Worm (Caenorhabditis elegans) whole organism, mixed stage, embryonic: ENCODE results near the gene C10A4.3.

Experiments
- M03D4.4 ChIP-seq: sonication (generic microtip); optimal IDR thresholded peaks from 2 replicates; lab custom pipeline; 2017; ENCODE audit warnings: mild to moderate bottlenecking, missing genetic modification characterization, missing compliant biosample characterization
- bed-3 ChIP-seq: fragments of 200-800 bp; sonication (Bioruptor generic); optimal IDR thresholded peaks from 3 replicates; lab custom pipeline; 2018; ENCODE audit warnings: mild to moderate bottlenecking, missing genetic modification characterization, moderate library complexity, missing compliant biosample characterization
- blmp-1 ChIP-seq: fragments of 150-350 bp; optimal IDR thresholded peaks from 2 replicates; lab custom pipeline; 2014; ENCODE audit warnings: missing biosample characterization, missing genetic modification characterization
- ceh-39 ChIP-seq: fragments of 150-350 bp; optimal IDR thresholded peaks from 2 replicates; lab custom pipeline; 2014; ENCODE audit warnings: missing biosample characterization, missing genetic modification characterization
- ceh-43 ChIP-seq: fragments of 200-800 bp; sonication (Bioruptor generic); optimal IDR thresholded peaks from 2 replicates; lab custom pipeline; 2018; ENCODE audit warnings: mild to moderate bottlenecking, missing genetic modification characterization, moderate library complexity, missing compliant biosample characterization
- ceh-83 ChIP-seq: fragments of 200-800 bp; sonication (Bioruptor generic); optimal IDR thresholded peaks from 2 replicates; lab custom pipeline; 2018; ENCODE audit warnings: mild to moderate bottlenecking, missing genetic modification characterization, missing compliant biosample characterization
- cnd-1 ChIP-seq: fragments of 200-800 bp; sonication (Bioruptor generic); optimal IDR thresholded peaks from 2 replicates; lab custom pipeline; 2018; ENCODE audit warnings: mild to moderate bottlenecking, missing genetic modification characterization, missing compliant biosample characterization
- drap-1 ChIP-seq: fragments of 200-800 bp; sonication (Bioruptor generic); optimal IDR thresholded peaks from 3 replicates; lab custom pipeline; 2018; ENCODE audit warnings: mild to moderate bottlenecking, missing genetic modification characterization, missing compliant biosample characterization
- elt-3 ChIP-seq: fragments of 150-350 bp; optimal IDR thresholded peaks from 2 replicates; lab custom pipeline; 2014; ENCODE audit warnings: missing biosample characterization, missing genetic modification characterization
- flh-1 ChIP-seq: fragments of 200-800 bp; sonication (Bioruptor generic); optimal IDR thresholded peaks from 2 replicates; lab custom pipeline; 2018; ENCODE audit warnings: mild to moderate bottlenecking, missing genetic modification characterization, moderate library complexity, missing compliant biosample characterization
- ham-2 ChIP-seq: fragments of 200-800 bp; sonication (Bioruptor generic); optimal IDR thresholded peaks from 2 replicates; lab custom pipeline; 2018; ENCODE audit warnings: mild to moderate bottlenecking, missing genetic modification characterization, missing compliant biosample characterization
- hlh-1 ChIP-seq: fragments of 150-350 bp; optimal IDR thresholded peaks from 2 replicates; lab custom pipeline; 2014; ENCODE audit warnings: missing biosample characterization, missing genetic modification reagents, missing genetic modification characterization
- lin-13 ChIP-seq: fragments of 150-350 bp; optimal IDR thresholded peaks from 2 replicates; lab custom pipeline; 2014; ENCODE audit warnings: missing biosample characterization, missing genetic modification characterization
- lin-32 ChIP-seq: fragments of 200-800 bp; sonication (Bioruptor generic); optimal IDR thresholded peaks from 2 replicates; lab custom pipeline; 2018; ENCODE audit warnings: mild to moderate bottlenecking, missing genetic modification characterization, missing compliant biosample characterization
- lsy-2 ChIP-seq: fragments of 150-350 bp; optimal IDR thresholded peaks from 2 replicates; lab custom pipeline; 2014; ENCODE audit warnings: missing biosample characterization, missing genetic modification characterization
- mab-5 ChIP-seq: fragments of 150-350 bp; optimal IDR thresholded peaks from 2 replicates; lab custom pipeline; 2014; ENCODE audit warnings: missing biosample characterization, missing genetic modification characterization
- mep-1 ChIP-seq: fragments of 150-350 bp; optimal IDR thresholded peaks from 2 replicates; lab custom pipeline; 2017; ENCODE audit warnings: missing biosample characterization, missing genetic modification reagents, missing genetic modification characterization, inconsistent platforms
- mls-2 ChIP-seq: sonication (generic microtip); optimal IDR thresholded peaks from 2 replicates; lab custom pipeline; 2016; ENCODE audit warnings: mild to moderate bottlenecking, missing genetic modification characterization, moderate library complexity, missing compliant biosample characterization
- nhr-237 ChIP-seq: fragments of 150-350 bp; optimal IDR thresholded peaks from 2 replicates; lab custom pipeline; 2014; ENCODE audit warnings: missing biosample characterization, missing genetic modification characterization
- nhr-76 ChIP-seq: sonication (generic microtip); optimal IDR thresholded peaks from 2 replicates; lab custom pipeline; 2017; ENCODE audit warnings: missing biosample characterization, missing genetic modification characterization
- sem-2 ChIP-seq: fragments of 200-800 bp; sonication (Bioruptor generic); optimal IDR thresholded peaks from 2 replicates; lab custom pipeline; 2018; ENCODE audit warnings: mild to moderate bottlenecking, missing genetic modification characterization, missing compliant biosample characterization
- snpc-4 ChIP-seq: fragments of 150-350 bp; optimal IDR thresholded peaks from 2 replicates; lab custom pipeline; 2014; ENCODE audit warnings: missing biosample characterization, missing genetic modification characterization
- sptf-1 ChIP-seq: sonication (generic microtip); optimal IDR thresholded peaks from 2 replicates; lab custom pipeline; 2017; ENCODE audit warnings: mild to moderate bottlenecking, missing genetic modification characterization, moderate library complexity, missing compliant biosample characterization
- tbx-8 ChIP-seq: fragments of 200-800 bp; sonication (Bioruptor generic); optimal IDR thresholded peaks from 2 replicates; lab custom pipeline; 2018; ENCODE audit warnings: mild to moderate bottlenecking, missing genetic modification characterization, moderate library complexity, missing compliant biosample characterization
- unc-39 ChIP-seq: fragments of 150-350 bp; optimal IDR thresholded peaks from 2 replicates; lab custom pipeline; 2014; ENCODE audit warnings: missing biosample characterization, missing genetic modification characterization
- unc-62 ChIP-seq: fragments of 150-350 bp; optimal IDR thresholded peaks from 2 replicates; lab custom pipeline; 2014; ENCODE audit warnings: missing biosample characterization, missing genetic modification reagents, missing genetic modification characterization
- zip-8 ChIP-seq: fragments of 150-350 bp; optimal IDR thresholded peaks from 2 replicates; lab custom pipeline; 2014; ENCODE audit warnings: missing biosample characterization, missing genetic modification characterization
- ztf-11 ChIP-seq: fragments of 150-350 bp; optimal IDR thresholded peaks from 2 replicates; lab custom pipeline; 2014; ENCODE audit warnings: missing biosample characterization, missing genetic modification characterization

C10A4.3 gene

DNA sequence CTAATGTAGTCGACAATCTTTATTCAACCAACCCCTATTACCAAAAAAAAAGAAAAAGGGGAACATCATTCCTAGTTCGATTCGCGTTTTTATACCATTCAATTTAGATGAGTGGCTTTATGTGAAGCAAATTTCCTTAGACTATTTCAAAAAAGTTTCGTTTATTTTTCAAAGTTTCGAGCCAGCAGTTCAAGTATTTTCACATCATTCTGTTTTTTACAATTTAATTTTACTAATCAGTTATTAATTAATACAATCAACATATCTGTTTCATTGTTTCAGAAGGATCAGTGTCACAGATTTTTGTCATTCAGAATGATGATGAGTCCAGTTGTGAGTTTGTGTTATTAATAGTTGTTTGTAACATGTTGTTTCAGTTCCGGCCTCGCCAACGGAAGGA lies 4.4 kb downstream of the C10A4.3 start, which contains the start of gene C10A4.2:
Gene C10A4.2, plus strand, starts transcription at position 301 of the 400 bp plus-strand sequence.
- TF ChIP-seq zip-8 (tag; lab: Kevin White, UChicago): no peak
- TF ChIP-seq ceh-43 (GFP tag; lab: Kevin White, UChicago): no peak

- TF ChIP-seq mls-2 (tag; lab: Kevin White, UChicago): no peak
- TF ChIP-seq flh-1 (GFP tag; lab: Kevin White, UChicago): no peak
- no peak for TF ChIP-seq nhr-237 (tag; lab: Kevin White, UChicago)
- TF ChIP-seq unc-39: no peak
- no peak for TF ChIP-seq unc-62 (GFP tag; lab: Kevin White, UChicago)
- no peak for TF ChIP-seq mab-5 (tag; lab: Kevin White, UChicago)
- TF ChIP-seq cnd-1 (tag; lab: Kevin White, UChicago): no peak
- no peak for TF ChIP-seq drap-1 (GFP tag; lab: Kevin White, UChicago)
- no peak for TF ChIP-seq ceh-39 (tag; lab: Kevin White, UChicago)
- TF ChIP-seq lin-32 (GFP tag; lab: Kevin White, UChicago): no peak
- no peak for TF ChIP-seq hlh-1 (tag; lab: Kevin White, UChicago)
- no peak for TF ChIP-seq bed-3 (GFP tag; lab: Kevin White, UChicago)
- TF ChIP-seq snpc-4 (tag; lab: Kevin White, UChicago): no peak
- TF ChIP-seq lin-13: no peak
- TF ChIP-seq, all 35 proteins: peak for 0
These were observed 9.9 kb downstream of the C10A4.3 start, which contains the start of gene C10A4.7 for ce11 chrX:7415420-7415819. Gene C10A4.7, minus strand, starts transcription at chrX:7415520.

DNA sequence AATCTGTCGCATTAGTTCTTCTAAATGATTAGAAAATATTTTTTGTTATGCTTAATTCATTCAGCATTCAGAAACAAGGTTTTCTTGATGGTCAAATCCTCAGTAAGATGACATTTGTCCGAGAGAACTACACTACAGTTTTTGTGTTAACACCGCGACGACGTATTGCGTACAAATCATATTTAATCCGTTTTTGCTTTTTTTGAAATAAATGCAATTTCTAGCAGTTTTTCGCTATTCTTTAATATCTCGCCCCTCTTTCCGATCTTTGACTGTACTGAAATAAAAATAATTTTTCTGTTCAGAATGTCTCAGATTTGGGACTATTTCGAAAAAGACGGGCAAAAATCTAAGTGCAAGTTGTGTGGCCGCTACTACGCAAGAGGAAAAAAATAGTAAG lies 10.6 kb downstream of the C10A4.3 start, which contains the start of gene C10A4.1:
Gene C10A4.1, plus strand, starts transcription at position 301 of the 400 bp plus-strand sequence.
- TF ChIP-seq ham-2 (GFP tag; lab: Kevin White, UChicago) (no peak), ceh-83 (GFP tag; lab: Kevin White, UChicago) (no peak), blmp-1 (no peak), ceh-39 (tag; lab: Kevin White, UChicago) (no peak), zip-8 (tag; lab: Kevin White, UChicago) (no peak), flh-1 (GFP tag; lab: Kevin White, UChicago) (no peak), elt-3 (tag; lab: Kevin White, UChicago) (no peak), lsy-2 (tag; lab: Kevin White, UChicago) (no peak), sem-2 (no peak), mls-2 (tag; lab: Kevin White, UChicago) (no peak), drap-1 (GFP tag; lab: Kevin White, UChicago) (no peak), lin-32 (GFP tag; lab: Kevin White, UChicago) (no peak), mep-1 (tag; lab: Kevin White, UChicago) (no peak), tbx-8 (GFP tag; lab: Kevin White, UChicago) (no peak), ceh-43 (GFP tag; lab: Kevin White, UChicago) (no peak)

DNA sequence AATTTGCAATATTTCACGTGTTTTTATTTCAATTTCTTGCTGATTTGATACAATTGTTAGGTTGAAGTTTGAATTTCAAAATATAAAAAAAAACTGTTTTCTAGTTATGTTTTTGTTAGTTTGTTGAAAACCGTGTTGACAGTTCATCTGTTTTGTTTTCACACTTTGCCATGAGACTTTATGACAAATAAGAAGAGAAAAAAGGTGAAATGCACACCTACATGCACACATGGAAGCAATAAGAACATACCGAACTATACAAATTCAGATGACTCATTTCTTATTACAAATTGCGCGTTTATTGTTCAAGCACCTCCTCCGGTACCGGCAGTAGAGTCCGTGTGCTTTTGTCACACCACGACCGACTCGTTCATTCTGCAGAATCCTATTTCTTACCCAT lies 15.1 kb downstream of the C10A4.3 start, which contains the start of gene C10A4.9:
Gene C10A4.9, plus strand, starts transcription at position 301 of the 400 bp plus-strand sequence.
- TF ChIP-seq flh-1 (GFP tag; lab: Kevin White, UChicago) (no peak), lsy-2 (tag; lab: Kevin White, UChicago) (no peak)

DNA sequence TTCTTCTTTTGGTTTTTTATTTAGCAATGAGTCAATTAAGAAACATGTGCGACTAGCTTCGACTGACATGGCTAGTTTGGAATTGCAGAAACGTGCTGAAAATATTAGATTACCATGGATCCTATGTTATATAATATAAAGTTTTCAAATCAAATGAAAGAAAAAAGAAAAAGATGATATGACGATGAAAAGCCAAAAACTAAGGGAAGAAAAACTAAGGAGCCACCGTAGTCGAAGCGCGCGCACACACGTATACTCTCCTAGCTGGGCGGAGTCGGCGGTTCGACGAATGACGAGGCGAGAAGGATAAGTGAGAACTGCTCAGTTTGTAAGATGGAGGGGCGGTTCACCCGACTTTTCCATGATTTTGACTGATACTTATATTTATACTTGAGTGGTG lies 19.3 kb downstream of the C10A4.3 start, which contains the start of gene mnm-2:
Gene mnm-2, minus strand, starts transcription at position 101 of the 400 bp plus-strand sequence.
- no peak for TF ChIP-seq snpc-4 (tag; lab: Kevin White, UChicago)
- no peak for TF ChIP-seq flh-1 (GFP tag; lab: Kevin White, UChicago)
- TF ChIP-seq ceh-43 (GFP tag; lab: Kevin White, UChicago): no peak
- TF ChIP-seq hlh-1 (tag; lab: Kevin White, UChicago): no peak
- no peak for TF ChIP-seq tbx-8 (GFP tag; lab: Kevin White, UChicago)
- no peak for TF ChIP-seq ztf-11 (tag; lab: Kevin White, UChicago)
- TF ChIP-seq lin-13: no peak
- TF ChIP-seq mab-5 (tag; lab: Kevin White, UChicago): no peak
- TF ChIP-seq blmp-1: no peak
- TF ChIP-seq nhr-76 (tag; lab: Kevin White, UChicago): no peak
- no peak for TF ChIP-seq ceh-39 (tag; lab: Kevin White, UChicago)
- TF ChIP-seq unc-39: no peak
- TF ChIP-seq sem-2: no peak
- TF ChIP-seq mls-2 (tag; lab: Kevin White, UChicago): no peak
- no peak for TF ChIP-seq M03D4.4 (tag; lab: Kevin White, UChicago)
- TF ChIP-seq, all 35 proteins: peak for 0

ce11 chrX:7430483-7430882 lies 25.0 kb downstream of the C10A4.3 start:
- TF ChIP-seq nhr-237 (tag; lab: Kevin White, UChicago) (no peak), mls-2 (tag; lab: Kevin White, UChicago) (no peak), ham-2 (GFP tag; lab: Kevin White, UChicago) (peak; percentile 69), sptf-1 (tag; lab: Kevin White, UChicago) (peak; percentile 44)
